Fruit fly (Drosophila melanogaster) whole organism, prepupa: Measurements from ENCODE around the gene CG10274.

ENCODE experiments used
- Blimp-1 ChIP-seq: fragments of 200-800 bp; sonication (Bioruptor generic); optimal IDR thresholded peaks from 3 replicates; lab custom pipeline; 2017; ENCODE audit warnings: missing biosample characterization, missing genetic modification characterization, mild to moderate bottlenecking, moderate library complexity, missing genetic modification reagents
- CG10631 ChIP-seq: fragments of 200-800 bp; sonication (Bioruptor generic); optimal IDR thresholded peaks from 2 replicates; lab custom pipeline; 2016; ENCODE audit warnings: missing biosample characterization, missing genetic modification characterization
- CG10669 ChIP-seq: fragments of 200-800 bp; sonication (Bioruptor generic); optimal IDR thresholded peaks from 3 replicates; lab custom pipeline; 2018; ENCODE audit warnings: missing biosample characterization, mild to moderate bottlenecking, missing genetic modification characterization, moderate library complexity
- CG11294 ChIP-seq: fragments of 200-800 bp; sonication (Bioruptor generic); IDR thresholded peaks from 2 replicates; pipeline ENCODE4 v1.3.6; 2022; ENCODE audit warnings: missing biosample characterization, missing genetic modification characterization
- CG11762 ChIP-seq: fragments of 200-800 bp; sonication (Bioruptor generic); optimal IDR thresholded peaks from 3 replicates; lab custom pipeline; 2016; ENCODE audit warnings: missing biosample characterization, missing genetic modification characterization; ENCODE audit not compliant: insufficient read depth
- CG11902 ChIP-seq: fragments of 200-800 bp; sonication (Bioruptor generic); optimal IDR thresholded peaks from 3 replicates; lab custom pipeline; 2016; ENCODE audit warnings: missing biosample characterization, missing genetic modification characterization
- CG15336 ChIP-seq: fragments of 200-800 bp; sonication (Bioruptor generic); IDR thresholded peaks from 2 replicates; pipeline ENCODE4 v1.3.6; 2022; ENCODE audit warnings: missing biosample characterization, missing genetic modification characterization
- CG1621 ChIP-seq: fragments of 200-800 bp; sonication (Bioruptor generic); optimal IDR thresholded peaks from 3 replicates; lab custom pipeline; 2018; ENCODE audit warnings: missing biosample characterization, mild to moderate bottlenecking, missing genetic modification characterization
- CG16779 ChIP-seq: fragments of 200-800 bp; sonication (Bioruptor generic); optimal IDR thresholded peaks from 3 replicates; lab custom pipeline; 2017; ENCODE audit warnings: missing biosample characterization, mild to moderate bottlenecking, missing genetic modification characterization
- CG3032 ChIP-seq: fragments of 200-800 bp; optimal IDR thresholded peaks from 2 replicates; lab custom pipeline; 2019; ENCODE audit warnings: missing biosample characterization, mild to moderate bottlenecking, missing genetic modification characterization, moderate library complexity
- CG31627 ChIP-seq: fragments of 200-800 bp; sonication (Bioruptor generic); optimal IDR thresholded peaks from 3 replicates; lab custom pipeline; 2016; ENCODE audit warnings: missing biosample characterization, missing genetic modification characterization
- CG32006 ChIP-seq: fragments of 200-800 bp; sonication (Bioruptor generic); optimal IDR thresholded peaks from 3 replicates; lab custom pipeline; 2017; ENCODE audit warnings: missing biosample characterization, mild to moderate bottlenecking, missing genetic modification characterization
- CG34406 ChIP-seq: fragments of 200-800 bp; sonication (Bioruptor generic); optimal IDR thresholded peaks from 3 replicates; lab custom pipeline; 2016; ENCODE audit warnings: missing biosample characterization, missing genetic modification characterization
- CG3919 ChIP-seq: fragments of 200-800 bp; sonication (Bioruptor generic); optimal IDR thresholded peaks from 3 replicates; lab custom pipeline; 2016; ENCODE audit warnings: missing biosample characterization, missing genetic modification characterization
- CG4318 ChIP-seq: fragments of 200-800 bp; sonication (Bioruptor generic); optimal IDR thresholded peaks from 3 replicates; lab custom pipeline; 2017; ENCODE audit warnings: missing biosample characterization, mild to moderate bottlenecking, missing genetic modification characterization
- CG6163 ChIP-seq: fragments of 200-800 bp; sonication (Bioruptor generic); IDR thresholded peaks from 3 replicates; pipeline ENCODE4 v1.3.6; 2022; ENCODE audit warnings: missing biosample characterization, missing genetic modification characterization
- CG6792 ChIP-seq: fragments of 200-800 bp; sonication (Bioruptor generic); optimal IDR thresholded peaks from 3 replicates; lab custom pipeline; 2016; ENCODE audit warnings: missing biosample characterization, missing genetic modification characterization
- CG6808 ChIP-seq: fragments of 200-800 bp; sonication (Bioruptor generic); optimal IDR thresholded peaks from 3 replicates; lab custom pipeline; 2017; ENCODE audit warnings: missing biosample characterization, missing genetic modification characterization, mild to moderate bottlenecking, moderate library complexity, missing genetic modification reagents
- CG6854 ChIP-seq: fragments of 200-800 bp; sonication (Bioruptor generic); optimal IDR thresholded peaks from 2 replicates; lab custom pipeline; 2017; ENCODE audit warnings: missing biosample characterization, mild to moderate bottlenecking, missing genetic modification characterization
- CG7368 ChIP-seq: fragments of 200-800 bp; sonication (Bioruptor generic); optimal IDR thresholded peaks from 3 replicates; lab custom pipeline; 2016; ENCODE audit warnings: missing biosample characterization, missing genetic modification characterization
- CG8632 ChIP-seq: fragments of 200-800 bp; sonication (Bioruptor generic); optimal IDR thresholded peaks from 3 replicates; lab custom pipeline; 2016; ENCODE audit warnings: missing biosample characterization, missing genetic modification characterization
- Eip75B ChIP-seq: fragments of 200-800 bp; sonication (Bioruptor generic); optimal IDR thresholded peaks from 3 replicates; lab custom pipeline; 2016; ENCODE audit warnings: missing biosample characterization, missing genetic modification characterization
- Eip93F ChIP-seq: fragments of 200-800 bp; sonication (Bioruptor generic); optimal IDR thresholded peaks from 2 replicates; lab custom pipeline; 2016; ENCODE audit warnings: missing biosample characterization, mild to moderate bottlenecking, missing genetic modification characterization
- Ets21C ChIP-seq: fragments of 200-800 bp; sonication (Bioruptor generic); optimal IDR thresholded peaks from 3 replicates; lab custom pipeline; 2016; ENCODE audit warnings: missing biosample characterization, missing genetic modification characterization
- Gug ChIP-seq: fragments of 200-800 bp; sonication (Bioruptor generic); IDR thresholded peaks from 2 replicates; pipeline ENCODE4 v1.3.6; 2022; ENCODE audit warnings: missing biosample characterization, missing genetic modification characterization
- Hr38 ChIP-seq: sonication (Bioruptor generic); optimal IDR thresholded peaks from 2 replicates; lab custom pipeline; 2016; ENCODE audit warnings: missing biosample characterization, missing genetic modification characterization
- Hr39 ChIP-seq: fragments of 200-800 bp; sonication (Bioruptor generic); optimal IDR thresholded peaks from 2 replicates; lab custom pipeline; 2016; ENCODE audit warnings: missing biosample characterization, missing genetic modification characterization
- Hr4 ChIP-seq: fragments of 200-800 bp; sonication (Bioruptor generic); optimal IDR thresholded peaks from 3 replicates; lab custom pipeline; 2016; ENCODE audit warnings: missing biosample characterization, missing genetic modification characterization
- Lpt ChIP-seq: fragments of 200-800 bp; sonication (Bioruptor generic); optimal IDR thresholded peaks from 3 replicates; lab custom pipeline; 2016; ENCODE audit warnings: missing biosample characterization, missing genetic modification characterization
- Met ChIP-seq: fragments of 200-800 bp; sonication (Bioruptor generic); optimal IDR thresholded peaks from 3 replicates; lab custom pipeline; 2016; ENCODE audit warnings: missing biosample characterization, missing genetic modification characterization
- OdsH ChIP-seq: fragments of 200-800 bp; sonication (Bioruptor generic); optimal IDR thresholded peaks from 3 replicates; lab custom pipeline; 2016; ENCODE audit warnings: missing biosample characterization, missing genetic modification characterization
- Smox ChIP-seq: fragments of 200-800 bp; sonication (Bioruptor generic); optimal IDR thresholded peaks from 3 replicates; lab custom pipeline; 2016; ENCODE audit warnings: missing biosample characterization, missing genetic modification characterization
- Sox102F ChIP-seq: fragments of 200-800 bp; sonication (Bioruptor generic); optimal IDR thresholded peaks from 2 replicates; lab custom pipeline; 2016; ENCODE audit warnings: missing biosample characterization, mild to moderate bottlenecking, missing genetic modification characterization
- Sox14 ChIP-seq: fragments of 200-800 bp; sonication (Bioruptor generic); optimal IDR thresholded peaks from 3 replicates; lab custom pipeline; 2016; ENCODE audit warnings: missing biosample characterization, missing genetic modification characterization
- Sox15 ChIP-seq: fragments of 200-800 bp; sonication (Bioruptor generic); optimal IDR thresholded peaks from 3 replicates; lab custom pipeline; 2016; ENCODE audit warnings: missing biosample characterization, missing genetic modification characterization
- achi ChIP-seq: fragments of 200-800 bp; sonication (Bioruptor generic); optimal IDR thresholded peaks from 3 replicates; lab custom pipeline; 2016; ENCODE audit warnings: missing biosample characterization, missing genetic modification characterization
- acj6 ChIP-seq: fragments of 200-800 bp; sonication (Bioruptor generic); optimal IDR thresholded peaks from 3 replicates; lab custom pipeline; 2016; ENCODE audit warnings: missing biosample characterization, missing genetic modification characterization
- cyc ChIP-seq: fragments of 200-800 bp; sonication (Bioruptor generic); optimal IDR thresholded peaks from 3 replicates; lab custom pipeline; 2016; ENCODE audit warnings: missing biosample characterization, missing genetic modification characterization
- dac ChIP-seq: fragments of 200-800 bp; sonication (Bioruptor generic); optimal IDR thresholded peaks from 2 replicates; lab custom pipeline; 2017; ENCODE audit warnings: missing biosample characterization, mild to moderate bottlenecking, missing genetic modification characterization
- dsx ChIP-seq: fragments of 200-800 bp; optimal IDR thresholded peaks from 3 replicates; lab custom pipeline; 2019; ENCODE audit warnings: missing biosample characterization, mild to moderate bottlenecking, missing genetic modification characterization, moderate library complexity; ENCODE audit not compliant: poor library complexity, severe bottlenecking
- eg ChIP-seq: fragments of 200-800 bp; sonication (Bioruptor generic); IDR thresholded peaks from 3 replicates; pipeline ENCODE4 v1.3.6; 2022; ENCODE audit warnings: missing biosample characterization, missing genetic modification characterization
- esn ChIP-seq: fragments of 200-800 bp; sonication (Bioruptor generic); optimal IDR thresholded peaks from 2 replicates; lab custom pipeline; 2016; ENCODE audit warnings: missing biosample characterization, mild to moderate bottlenecking, missing genetic modification characterization, moderate library complexity
- fd59A ChIP-seq: fragments of 200-800 bp; sonication (Bioruptor generic); optimal IDR thresholded peaks from 2 replicates; lab custom pipeline; 2017; ENCODE audit warnings: missing biosample characterization, mild to moderate bottlenecking, missing genetic modification characterization, missing genetic modification reagents
- fd85E ChIP-seq: fragments of 200-800 bp; sonication (Bioruptor generic); optimal IDR thresholded peaks from 3 replicates; lab custom pipeline; 2016; ENCODE audit warnings: missing biosample characterization, missing genetic modification characterization
- fkh ChIP-seq: fragments of 200-800 bp; sonication (Bioruptor generic); optimal IDR thresholded peaks from 3 replicates; lab custom pipeline; 2017; ENCODE audit warnings: missing biosample characterization, mild to moderate bottlenecking, missing genetic modification characterization, moderate library complexity
- lz ChIP-seq: fragments of 200-800 bp; sonication (Bioruptor generic); optimal IDR thresholded peaks from 3 replicates; lab custom pipeline; 2016; ENCODE audit warnings: missing biosample characterization, missing genetic modification characterization
- net ChIP-seq: fragments of 200-800 bp; sonication (Bioruptor generic); optimal IDR thresholded peaks from 3 replicates; lab custom pipeline; 2016; ENCODE audit warnings: missing biosample characterization, missing genetic modification characterization
- pdm3 ChIP-seq: fragments of 200-800 bp; sonication (Bioruptor generic); optimal IDR thresholded peaks from 3 replicates; lab custom pipeline; 2016; ENCODE audit warnings: missing biosample characterization, missing genetic modification characterization
- salr ChIP-seq, 2 experiments: fragments of 200-800 bp; sonication (Bioruptor generic); optimal IDR thresholded peaks; 3 replicates each; lab custom pipeline; 2016 to 2018; ENCODE audit warnings: missing biosample characterization in 2 of 2, missing genetic modification characterization in 2 of 2, mild to moderate bottlenecking in 1 of 2
- spab ChIP-seq: fragments of 200-800 bp; sonication (Bioruptor generic); optimal IDR thresholded peaks from 2 replicates; lab custom pipeline; 2017; ENCODE audit warnings: missing biosample characterization, mild to moderate bottlenecking, missing genetic modification characterization, missing genetic modification reagents
- ss ChIP-seq, 2 experiments: fragments of 200-800 bp; sonication (Bioruptor generic); optimal IDR thresholded peaks; 2 replicates in 1 of 2; 3 replicates in 1 of 2; lab custom pipeline; 2017 to 2018; ENCODE audit warnings: mild to moderate bottlenecking in 2 of 2, missing biosample characterization in 2 of 2, missing genetic modification characterization in 2 of 2, moderate library complexity in 1 of 2
- svp ChIP-seq: fragments of 200-800 bp; sonication (Bioruptor generic); peaks from one replicate; lab custom pipeline; 2016; ENCODE audit warnings: missing biosample characterization, missing genetic modification characterization
- topi ChIP-seq: fragments of 200-800 bp; sonication (Bioruptor generic); optimal IDR thresholded peaks from 3 replicates; lab custom pipeline; 2016; ENCODE audit warnings: missing biosample characterization, missing genetic modification characterization

The CG10274 gene

dm6 chr3L:6154951-6155394, 26.7 kb downstream of the CG10274 start:
- TF ChIP-seq acj6 (GFP tag; lab: Kevin White, UChicago) (no peak), topi (GFP tag; lab: Kevin White, UChicago) (no peak), Lpt (GFP tag; lab: Kevin White, UChicago) (peak; percentile 31), CG8632 (peak; percentile 49), Met (GFP tag; lab: Kevin White, UChicago) (no peak), Sox102F (no peak), CG1621 (tag; lab: Kevin White, UChicago) (peak; percentile 57), CG6792 (peak; percentile 12), eg (GFP tag; lab: Robert Waterston, UW) (peak; percentile 84), Sox15 (GFP tag; lab: Kevin White, UChicago) (no peak), svp (GFP tag; lab: Kevin White, UChicago) (no peak), CG4318 (GFP tag; lab: Kevin White, UChicago) (no peak), lz (GFP tag; lab: Kevin White, UChicago) (no peak), ss (GFP tag; optimal IDR thresholded peaks at IDR 0.05; lab: Kevin White, UChicago) (peak; percentile 83 to 93), dsx (GFP tag; lab: Kevin White, UChicago) (peak; percentile 62), Hr39 (GFP tag; lab: Kevin White, UChicago) (no peak), Eip93F (GFP tag; lab: Kevin White, UChicago) (no peak), esn (GFP tag; lab: Kevin White, UChicago) (no peak), Blimp-1 (GFP tag; lab: Kevin White, UChicago) (peak; percentile 16), Hr38 (GFP tag; lab: Kevin White, UChicago) (no peak), Hr4 (GFP tag; lab: Kevin White, UChicago) (no peak), CG31627 (GFP tag; lab: Kevin White, UChicago) (no peak), CG3919 (GFP tag; lab: Kevin White, UChicago) (peak; percentile 37), fkh (GFP tag; lab: Kevin White, UChicago) (no peak), spab (GFP tag; lab: Kevin White, UChicago) (peak; percentile 57), salr (GFP tag; optimal IDR thresholded peaks at IDR 0.05; lab: Kevin White, UChicago) (no peak), Eip75B (GFP tag; lab: Kevin White, UChicago) (peak; percentile 53), CG3032 (tag; lab: Kevin White, UChicago) (peak; percentile 42), Ets21C (GFP tag; lab: Kevin White, UChicago) (no peak), pdm3 (GFP tag; lab: Kevin White, UChicago) (peak; percentile 15), CG32006 (no peak), CG10669 (GFP tag; lab: Kevin White, UChicago) (peak; percentile 25), cyc (GFP tag; lab: Kevin White, UChicago) (no peak), Sox14 (GFP tag; lab: Kevin White, UChicago) (no peak), Smox (GFP tag; lab: Kevin White, UChicago) (no peak), CG11902 (GFP tag; lab: Kevin White, UChicago) (no peak), CG6854 (GFP tag; lab: Kevin White, UChicago) (no peak), CG6163 (GFP tag; lab: Robert Waterston, UW) (peak; percentile 82), CG11294 (GFP tag; lab: Robert Waterston, UW) (no peak), fd85E (GFP tag; lab: Kevin White, UChicago) (no peak), CG34406 (GFP tag; lab: Kevin White, UChicago) (no peak), CG11762 (peak; percentile 30), CG10631 (GFP tag; lab: Kevin White, UChicago) (no peak), dac (GFP tag; lab: Kevin White, UChicago) (no peak), CG16779 (tag; lab: Kevin White, UChicago) (peak; percentile 63), net (GFP tag; lab: Kevin White, UChicago) (peak; percentile 59), fd59A (GFP tag; lab: Kevin White, UChicago) (peak; percentile 20), CG6808 (peak; percentile 86), Gug (no peak), OdsH (GFP tag; lab: Kevin White, UChicago) (no peak), CG15336 (peak; percentile 65), achi (GFP tag; lab: Kevin White, UChicago) (no peak), CG7368 (peak; percentile 51)
